Fruit fly (Drosophila melanogaster) whole organism, embryonic: ENCODE data around the gene CG31176.
A peak's percentile ranks its signal among the peaks of the same experiment; 100 is the strongest.

Source experiments
- CG10267 ChIP-seq: fragments of 200-800 bp; sonication (Bioruptor generic); optimal IDR thresholded peaks from 2 replicates; lab custom pipeline; 2018; ENCODE audit warnings: missing biosample characterization, mild to moderate bottlenecking, missing genetic modification characterization, moderate library complexity
- CG10366 ChIP-seq: fragments of 200-800 bp; sonication (Bioruptor generic); IDR thresholded peaks from 2 replicates; pipeline ENCODE4 v1.3.6; 2022; ENCODE audit warnings: missing biosample characterization, missing genetic modification characterization
- CG11085 ChIP-seq: fragments of 200-800 bp; sonication (Bioruptor generic); IDR thresholded peaks from 2 replicates; pipeline ENCODE4 v1.3.6; 2022; ENCODE audit warnings: missing biosample characterization, missing genetic modification characterization
- CG13287 ChIP-seq: fragments of 200-800 bp; sonication (Bioruptor generic); IDR thresholded peaks from 2 replicates; pipeline ENCODE4 v1.3.6; 2022; ENCODE audit warnings: missing biosample characterization, missing genetic modification characterization; ENCODE audit not compliant: partially characterized antibody
- CG14050 ChIP-seq: fragments of 200-800 bp; sonication (Bioruptor generic); IDR thresholded peaks from 3 replicates; pipeline ENCODE4 v1.3.6; 2022; ENCODE audit warnings: missing biosample characterization, missing genetic modification characterization
- CG15011 ChIP-seq: fragments of 200-800 bp; sonication (Bioruptor generic); optimal IDR thresholded peaks from 3 replicates; lab custom pipeline; 2018; ENCODE audit warnings: missing biosample characterization, mild to moderate bottlenecking, missing genetic modification characterization
- CG15479 ChIP-seq: fragments of 200-800 bp; sonication (Bioruptor generic); optimal IDR thresholded peaks from 3 replicates; lab custom pipeline; 2019; ENCODE audit warnings: missing biosample characterization, mild to moderate bottlenecking, missing genetic modification characterization, moderate library complexity
- CG15514 ChIP-seq: fragments of 200-800 bp; sonication (Bioruptor generic); optimal IDR thresholded peaks from 3 replicates; lab custom pipeline; 2017; ENCODE audit warnings: missing biosample characterization, missing genetic modification characterization, mild to moderate bottlenecking, moderate library complexity, missing genetic modification reagents
- CG15601 ChIP-seq: fragments of 200-800 bp; sonication (Bioruptor generic); optimal IDR thresholded peaks from 3 replicates; lab custom pipeline; 2019; ENCODE audit warnings: missing biosample characterization, mild to moderate bottlenecking, missing genetic modification characterization, moderate library complexity
- CG1603 ChIP-seq: fragments of 200-800 bp; sonication (Bioruptor generic); optimal IDR thresholded peaks from 2 replicates; lab custom pipeline; 2019; ENCODE audit warnings: missing biosample characterization, mild to moderate bottlenecking, missing genetic modification characterization, moderate library complexity
- CG16813 ChIP-seq: fragments of 200-800 bp; sonication (Bioruptor generic); IDR thresholded peaks from 3 replicates; pipeline ENCODE4 v1.3.6; 2022; ENCODE audit warnings: missing biosample characterization, missing genetic modification characterization; ENCODE audit not compliant: partially characterized antibody
- CG17359 ChIP-seq: fragments of 200-800 bp; sonication (Bioruptor generic); optimal IDR thresholded peaks from 3 replicates; lab custom pipeline; 2018; ENCODE audit warnings: missing biosample characterization, mild to moderate bottlenecking, missing genetic modification characterization, moderate library complexity
- CG18262 ChIP-seq: fragments of 200-800 bp; optimal IDR thresholded peaks from 3 replicates; lab custom pipeline; 2019; ENCODE audit warnings: missing biosample characterization, mild to moderate bottlenecking, missing genetic modification characterization, moderate library complexity
- CG2875 ChIP-seq: fragments of 200-800 bp; sonication (Bioruptor generic); optimal IDR thresholded peaks from 2 replicates; lab custom pipeline; 2017; ENCODE audit warnings: missing biosample characterization, mild to moderate bottlenecking, missing genetic modification characterization, missing genetic modification reagents
- CG30020 ChIP-seq: fragments of 200-800 bp; optimal IDR thresholded peaks from 2 replicates; lab custom pipeline; 2019; ENCODE audit warnings: missing biosample characterization, mild to moderate bottlenecking, missing genetic modification characterization, moderate library complexity
- CG32532 ChIP-seq: fragments of 200-800 bp; sonication (Bioruptor generic); IDR thresholded peaks from 2 replicates; pipeline ENCODE4 v1.3.6; 2022; ENCODE audit warnings: missing biosample characterization, missing genetic modification characterization
- CG3995 ChIP-seq: fragments of 200-800 bp; sonication (Bioruptor generic); optimal IDR thresholded peaks from 3 replicates; lab custom pipeline; 2016; ENCODE audit warnings: missing biosample characterization, missing genetic modification characterization
- CG4360 ChIP-seq: fragments of 200-800 bp; sonication (Bioruptor generic); IDR thresholded peaks from 2 replicates; pipeline ENCODE4 v1.3.6; 2022; ENCODE audit warnings: missing biosample characterization, missing genetic modification characterization
- CG6854 ChIP-seq: fragments of 200-800 bp; sonication (Bioruptor generic); optimal IDR thresholded peaks from 3 replicates; lab custom pipeline; 2017; ENCODE audit warnings: missing biosample characterization, mild to moderate bottlenecking, missing genetic modification characterization
- CG7928 ChIP-seq: fragments of 200-800 bp; sonication (Bioruptor generic); optimal IDR thresholded peaks from 2 replicates; lab custom pipeline; 2017; ENCODE audit warnings: missing biosample characterization, mild to moderate bottlenecking, missing genetic modification characterization
- CG8281 ChIP-seq: fragments of 200-800 bp; sonication (Bioruptor generic); optimal IDR thresholded peaks from 2 replicates; lab custom pipeline; 2018; ENCODE audit warnings: missing biosample characterization, mild to moderate bottlenecking, missing genetic modification characterization, moderate library complexity
- CG8924 ChIP-seq: fragments of 200-800 bp; optimal IDR thresholded peaks from 3 replicates; lab custom pipeline; 2019; ENCODE audit warnings: missing biosample characterization, mild to moderate bottlenecking, missing genetic modification characterization, moderate library complexity
- D ChIP-seq, 2 experiments: fragments of 200-800 bp in 1 of 2; fragments of >200 bp in 1 of 2; sonication (Bioruptor generic) in 1 of 2; optimal IDR thresholded peaks; 2 replicates in 1 of 2; 3 replicates in 1 of 2; lab custom pipeline; 2017; ENCODE audit warnings: mild to moderate bottlenecking in 1 of 2, missing biosample characterization in 1 of 2, missing genetic modification characterization in 1 of 2, missing genetic modification reagents in 1 of 2
- D19B ChIP-seq: fragments of 200-800 bp; sonication (Bioruptor generic); optimal IDR thresholded peaks from 2 replicates; lab custom pipeline; 2017; ENCODE audit warnings: missing biosample characterization, mild to moderate bottlenecking, missing genetic modification characterization
- Dip2 ChIP-seq: fragments of 200-800 bp; sonication (Bioruptor generic); IDR thresholded peaks from 2 replicates; pipeline ENCODE4 v1.3.6; 2022; ENCODE audit warnings: missing biosample characterization, missing genetic modification characterization
- HLHmδ ChIP-seq: fragments of 200-800 bp; sonication (Bioruptor generic); optimal IDR thresholded peaks from 2 replicates; lab custom pipeline; 2018; ENCODE audit warnings: missing biosample characterization, mild to moderate bottlenecking, missing genetic modification characterization, moderate library complexity
- Lpt ChIP-seq: fragments of >200 bp; optimal IDR thresholded peaks from 2 replicates; lab custom pipeline; 2018; ENCODE audit warnings: missing biosample characterization, missing genetic modification characterization
- Med ChIP-seq: fragments of 200-800 bp; sonication (Bioruptor generic); peaks from one replicate; lab custom pipeline; 2016; ENCODE audit warnings: missing biosample characterization, missing genetic modification characterization, mild to moderate bottlenecking, inconsistent platforms, moderate library complexity
- NFAT ChIP-seq: fragments of 200-800 bp; sonication (Bioruptor generic); IDR thresholded peaks from 2 replicates; pipeline ENCODE4 v1.3.6; 2022; ENCODE audit warnings: missing biosample characterization, missing genetic modification characterization
- Opbp ChIP-seq: fragments of 200-800 bp; sonication (Bioruptor generic); IDR thresholded peaks from 3 replicates; pipeline ENCODE4 v1.3.6; 2022; ENCODE audit warnings: missing biosample characterization, missing genetic modification characterization; ENCODE audit not compliant: partially characterized antibody
- al ChIP-seq: fragments of 200-800 bp; sonication (Bioruptor generic); IDR thresholded peaks from 2 replicates; pipeline ENCODE4 v1.3.6; 2022; ENCODE audit warnings: missing biosample characterization, missing genetic modification characterization
- ato ChIP-seq: fragments of 200-800 bp; sonication (Bioruptor generic); IDR thresholded peaks from 2 replicates; pipeline ENCODE4 v1.3.6; 2022; ENCODE audit warnings: missing biosample characterization, missing genetic modification characterization; ENCODE audit not compliant: partially characterized antibody
- bbx ChIP-seq: fragments of 200-800 bp; sonication (Bioruptor generic); IDR thresholded peaks from 2 replicates; pipeline ENCODE4 v1.3.6; 2022; ENCODE audit warnings: missing biosample characterization, missing genetic modification characterization; ENCODE audit not compliant: partially characterized antibody
- crp ChIP-seq, 2 experiments: fragments of 200-800 bp; sonication (Bioruptor generic); optimal IDR thresholded peaks; 2 replicates in 1 of 2; 3 replicates in 1 of 2; lab custom pipeline; 2017; ENCODE audit warnings: missing biosample characterization in 2 of 2, missing genetic modification characterization in 2 of 2, mild to moderate bottlenecking in 1 of 2, moderate library complexity in 1 of 2
- dmrt99B ChIP-seq: fragments of 200-800 bp; sonication (Bioruptor generic); optimal IDR thresholded peaks from 2 replicates; lab custom pipeline; 2018; ENCODE audit warnings: missing biosample characterization, mild to moderate bottlenecking, missing genetic modification characterization, moderate library complexity
- gsb ChIP-seq: fragments of 200-800 bp; sonication (Bioruptor generic); IDR thresholded peaks from 2 replicates; pipeline ENCODE4 v1.3.6; 2022; ENCODE audit warnings: missing biosample characterization, missing genetic modification characterization
- h ChIP-seq: fragments of >200 bp; optimal IDR thresholded peaks from 2 replicates; lab custom pipeline; 2017
- hbn ChIP-seq: fragments of 200-800 bp; sonication (Bioruptor generic); IDR thresholded peaks from 2 replicates; pipeline ENCODE4 v1.3.6; 2022; ENCODE audit warnings: missing biosample characterization, missing genetic modification characterization; ENCODE audit not compliant: partially characterized antibody
- klu ChIP-seq: fragments of 200-800 bp; sonication (Bioruptor generic); IDR thresholded peaks from 2 replicates; pipeline ENCODE4 v1.3.6; 2022; ENCODE audit warnings: missing biosample characterization, missing genetic modification characterization
- mam ChIP-seq: fragments of 200-800 bp; sonication (Bioruptor generic); optimal IDR thresholded peaks from 3 replicates; lab custom pipeline; 2016; ENCODE audit warnings: missing biosample characterization, missing genetic modification characterization
- prd ChIP-seq, 3 experiments: fragments of >200 bp in 2 of 3; fragments of 200-800 bp in 1 of 3; sonication (Bioruptor generic) in 1 of 3; optimal IDR thresholded peaks in 2 of 3; IDR thresholded peaks in 1 of 3; 2 replicates in 2 of 3; 3 replicates in 1 of 3; pipeline versions ENCODE4 v1.3.6 to Lab custom; 2017 to 2022; ENCODE audit warnings: missing biosample characterization in 1 of 3, missing genetic modification characterization in 1 of 3
- pum ChIP-seq: fragments of 200-800 bp; sonication (Bioruptor generic); optimal IDR thresholded peaks from 2 replicates; lab custom pipeline; 2016; ENCODE audit warnings: missing biosample characterization, missing genetic modification characterization
- scrt ChIP-seq: fragments of 200-800 bp; sonication (Bioruptor generic); optimal IDR thresholded peaks from 2 replicates; lab custom pipeline; 2018; ENCODE audit warnings: missing biosample characterization, mild to moderate bottlenecking, missing genetic modification characterization, moderate library complexity
- sd ChIP-seq: fragments of 200-800 bp; sonication (Bioruptor generic); optimal IDR thresholded peaks from 3 replicates; lab custom pipeline; 2018; ENCODE audit warnings: missing biosample characterization, mild to moderate bottlenecking, missing genetic modification characterization, moderate library complexity
- slp2 ChIP-seq: fragments of 200-800 bp; sonication (Bioruptor generic); optimal IDR thresholded peaks from 2 replicates; lab custom pipeline; 2016; ENCODE audit warnings: missing biosample characterization, missing genetic modification characterization
- so ChIP-seq: fragments of 200-800 bp; sonication (Bioruptor generic); IDR thresholded peaks from 3 replicates; pipeline ENCODE4 v1.3.6; 2022; ENCODE audit warnings: missing biosample characterization, missing genetic modification characterization
- toy ChIP-seq: fragments of 200-800 bp; sonication (Bioruptor generic); IDR thresholded peaks from 2 replicates; pipeline ENCODE4 v1.3.6; 2022; ENCODE audit warnings: missing biosample characterization, missing genetic modification characterization
- unpg ChIP-seq: fragments of 200-800 bp; sonication (Bioruptor generic); optimal IDR thresholded peaks from 3 replicates; lab custom pipeline; 2018; ENCODE audit warnings: missing biosample characterization, mild to moderate bottlenecking, missing genetic modification characterization, moderate library complexity
- yki ChIP-seq: fragments of >200 bp; optimal IDR thresholded peaks from 3 replicates; lab custom pipeline; 2018

CG31176 gene

dm6 chr3R:21658752-21659468, 60.5 kb downstream of the CG31176 start (continued):
- TF ChIP-seq ato (GFP tag; lab: Robert Waterston, UW) (peak; percentile 70), CG8281 (no peak), crp (GFP tag; optimal IDR thresholded peaks at IDR 0.05; lab: Kevin White, UChicago) (no peak), CG3995 (GFP tag; lab: Kevin White, UChicago) (peak; percentile 77), so (GFP tag; lab: Robert Waterston, UW) (no peak), sd (tag; lab: Kevin White, UChicago) (no peak), CG4360 (GFP tag; lab: Robert Waterston, UW) (no peak), CG1603 (tag; lab: Kevin White, UChicago) (no peak), CG17359 (tag; lab: Kevin White, UChicago) (no peak), scrt (no peak), slp2 (GFP tag; lab: Kevin White, UChicago) (no peak), Dip2 (GFP tag; lab: Robert Waterston, UW) (no peak), D (optimal IDR thresholded peaks at IDR 0.05; lab: Kevin White, UChicago) (no peak), D (GFP tag; optimal IDR thresholded peaks at IDR 0.05; lab: Kevin White, UChicago) (no peak), dmrt99B (no peak), CG6854 (GFP tag; lab: Kevin White, UChicago) (no peak), D19B (peak; percentile 68), prd (optimal IDR thresholded peaks at IDR 0.05; lab: Kevin White, UChicago) (no peak), prd (GFP tag; IDR thresholded peaks at IDR 0.05; lab: Robert Waterston, UW) (0 out of 3 replicates have a peak, but pooled peaks have one; percentile 16), CG14050 (GFP tag; lab: Robert Waterston, UW) (peak; percentile 14; the same call in 1 of the 3 replicates), CG11085 (GFP tag; lab: Robert Waterston, UW) (no peak), al (GFP tag; lab: Robert Waterston, UW) (no peak), CG16813 (no peak), HLHmδ (GFP tag; lab: Kevin White, UChicago) (no peak), hbn (no peak), CG13287 (GFP tag; lab: Robert Waterston, UW) (no peak), CG15479 (no peak), Opbp (GFP tag; lab: Robert Waterston, UW) (no peak), CG2875 (GFP tag; lab: Kevin White, UChicago) (no peak), CG15011 (no peak), NFAT (GFP tag; lab: Robert Waterston, UW) (no peak), unpg (GFP tag; lab: Kevin White, UChicago) (no peak), CG10366 (GFP tag; lab: Robert Waterston, UW) (no peak), CG7928 (GFP tag; lab: Kevin White, UChicago) (no peak), toy (no peak), CG10267 (no peak), klu (GFP tag; lab: Robert Waterston, UW) (no peak), gsb (GFP tag; lab: Robert Waterston, UW) (no peak), CG18262 (tag; lab: Kevin White, UChicago) (no peak), mam (GFP tag; lab: Kevin White, UChicago) (no peak), CG30020 (tag; lab: Kevin White, UChicago) (no peak), h (no peak), CG8924 (tag; lab: Kevin White, UChicago) (no peak), Med (GFP tag; lab: Kevin White, UChicago) (peak; percentile 73), Lpt (no peak), bbx (GFP tag; lab: Robert Waterston, UW) (peak; percentile 37; the same call in 1 of the 2 replicates), CG32532 (GFP tag; lab: Robert Waterston, UW) (no peak), pum (GFP tag; lab: Kevin White, UChicago) (no peak), yki (no peak), CG15601 (tag; lab: Kevin White, UChicago) (no peak), CG15514 (GFP tag; lab: Kevin White, UChicago) (no peak)
